Fruit fly (Drosophila melanogaster) whole organism, pupa: Measurements from ENCODE around the gene CG32547.

Source experiments
- CG10348 ChIP-seq: fragments of 200-800 bp; sonication (Bioruptor generic); IDR thresholded peaks from 2 replicates; pipeline ENCODE4 v1.3.6; 2022; ENCODE audit warnings: missing biosample characterization, missing genetic modification characterization
- CG12605 ChIP-seq: fragments of 200-800 bp; sonication (Bioruptor generic); IDR thresholded peaks from 2 replicates; pipeline ENCODE4 v1.3.6; 2022; ENCODE audit warnings: missing biosample characterization, missing genetic modification characterization
- CG13204 ChIP-seq: fragments of 200-800 bp; sonication (Bioruptor generic); optimal IDR thresholded peaks from 2 replicates; lab custom pipeline; 2018; ENCODE audit warnings: missing biosample characterization, mild to moderate bottlenecking, missing genetic modification characterization, moderate library complexity
- CG14655 ChIP-seq: fragments of 200-800 bp; sonication (Bioruptor generic); optimal IDR thresholded peaks from 3 replicates; lab custom pipeline; 2017; ENCODE audit warnings: mild to moderate bottlenecking, missing biosample characterization, missing genetic modification reagents, missing genetic modification characterization
- CG15710 ChIP-seq: fragments of 200-800 bp; sonication (Bioruptor generic); optimal IDR thresholded peaks from 2 replicates; lab custom pipeline; 2018; ENCODE audit warnings: missing biosample characterization, mild to moderate bottlenecking, missing genetic modification characterization, moderate library complexity
- CG4496 ChIP-seq: fragments of 200-800 bp; sonication (Bioruptor generic); IDR thresholded peaks from 3 replicates; pipeline ENCODE4 v1.3.6; 2022; ENCODE audit warnings: missing biosample characterization, missing genetic modification characterization
- CG8159 ChIP-seq: fragments of 200-800 bp; sonication (Bioruptor generic); optimal IDR thresholded peaks from 3 replicates; lab custom pipeline; 2018; ENCODE audit warnings: missing biosample characterization, mild to moderate bottlenecking, missing genetic modification characterization, moderate library complexity
- CG9948 ChIP-seq: fragments of 200-800 bp; sonication (Bioruptor generic); optimal IDR thresholded peaks from 2 replicates; lab custom pipeline; 2018; ENCODE audit warnings: missing biosample characterization, mild to moderate bottlenecking, missing genetic modification characterization, moderate library complexity
- EcR ChIP-seq: fragments of 200-800 bp; sonication (Bioruptor generic); optimal IDR thresholded peaks from 3 replicates; lab custom pipeline; 2019; ENCODE audit warnings: missing biosample characterization, missing genetic modification characterization, mild to moderate bottlenecking, moderate library complexity, missing genetic modification reagents
- Pif1B ChIP-seq: fragments of 200-800 bp; sonication (Bioruptor generic); optimal IDR thresholded peaks from 3 replicates; lab custom pipeline; 2016; ENCODE audit warnings: missing biosample characterization, missing genetic modification characterization
- Snoo ChIP-seq: fragments of 200-800 bp; sonication (Bioruptor generic); optimal IDR thresholded peaks from 3 replicates; lab custom pipeline; 2017; ENCODE audit warnings: missing biosample characterization, mild to moderate bottlenecking, missing genetic modification characterization, inconsistent platforms
- fd96Ca ChIP-seq: fragments of 200-800 bp; sonication (Bioruptor generic); IDR thresholded peaks from 3 replicates; pipeline ENCODE4 v1.3.6; 2022; ENCODE audit warnings: missing biosample characterization, missing genetic modification characterization
- gl ChIP-seq: fragments of 200-800 bp; sonication (Bioruptor generic); optimal IDR thresholded peaks from 2 replicates; lab custom pipeline; 2018; ENCODE audit warnings: missing biosample characterization, mild to moderate bottlenecking, missing genetic modification characterization

DNA sequence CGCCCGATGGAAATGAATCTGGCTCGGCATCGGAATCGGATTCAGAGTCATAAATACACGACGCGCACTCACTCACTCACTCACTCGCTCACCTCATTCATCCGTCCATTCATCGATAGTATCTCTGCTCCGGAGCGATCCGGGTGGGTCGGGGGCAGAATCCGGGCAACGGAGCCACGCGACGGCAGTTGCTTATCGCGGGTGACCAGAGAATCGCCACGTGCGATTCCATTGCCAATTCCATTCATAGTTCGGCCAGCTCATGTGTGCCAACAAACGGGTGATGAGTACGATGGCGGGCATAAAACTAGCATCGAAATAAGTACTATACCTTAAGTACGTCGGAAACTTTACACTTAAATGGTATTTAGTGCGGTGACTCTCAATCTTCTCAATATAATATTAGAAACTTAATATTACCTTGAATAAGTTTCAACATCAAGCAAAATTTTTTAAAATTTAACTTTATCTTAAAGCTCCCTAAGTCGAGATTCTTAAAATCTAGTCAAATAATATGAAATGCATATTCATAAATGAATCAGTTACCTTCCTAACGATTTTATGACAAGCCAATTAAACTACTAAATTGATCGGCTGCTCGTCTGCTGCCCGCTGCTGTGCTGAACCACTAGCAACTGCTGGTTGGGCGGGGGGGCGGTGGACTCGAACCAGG lies 45.4 kb upstream of the CG32547 start:
- no peak for TF ChIP-seq CG13204 (GFP tag; lab: Kevin White, UChicago)
- TF ChIP-seq fd96Ca (GFP tag; lab: Robert Waterston, UW) = no peak
- TF ChIP-seq CG10348 (GFP tag; lab: Robert Waterston, UW) = no peak
- TF ChIP-seq CG8159 (tag; lab: Kevin White, UChicago) = peak; percentile 70
- TF ChIP-seq EcR (GFP tag; lab: Kevin White, UChicago) = no peak
- TF ChIP-seq gl = no peak
- TF ChIP-seq CG14655 (GFP tag; lab: Kevin White, UChicago) = peak; percentile 66
- peak; percentile 3 for TF ChIP-seq Snoo (tag; lab: Kevin White, UChicago)
- TF ChIP-seq CG12605 (GFP tag; lab: Robert Waterston, UW) = no peak
- peak; percentile 49 for TF ChIP-seq CG15710 (tag; lab: Kevin White, UChicago)
- no peak for TF ChIP-seq Pif1B
- TF ChIP-seq CG9948 = peak; percentile 41
- no peak for TF ChIP-seq CG4496 (GFP tag; lab: Robert Waterston, UW)
